Worm (Caenorhabditis elegans) whole organism, L4 larva: Measurements from ENCODE around the gene math-20.
"Not testable (repeated sequence)": the region's sequence is repeated elsewhere in the genome, so short reads cannot be mapped to it uniquely, and the experiment has no call there.

ENCODE experiments used
- F49E8.2 ChIP-seq: sonication (generic microtip); optimal IDR thresholded peaks from 2 replicates; lab custom pipeline; 2016; ENCODE audit warnings: missing compliant biosample characterization, mild to moderate bottlenecking, missing genetic modification characterization, borderline replicate concordance
- ceh-82 ChIP-seq: sonication (generic microtip); optimal IDR thresholded peaks from 2 replicates; lab custom pipeline; 2017; ENCODE audit warnings: missing biosample characterization, missing genetic modification characterization
- daf-8 ChIP-seq: fragments of 200-800 bp; sonication (Bioruptor generic); IDR thresholded peaks from 2 replicates; pipeline ENCODE4 v1.3.6; 2022; ENCODE audit warnings: missing genetic modification characterization, missing compliant biosample characterization
- unc-39 ChIP-seq: sonication (generic microtip); optimal IDR thresholded peaks from 2 replicates; lab custom pipeline; 2017; ENCODE audit warnings: missing biosample characterization, missing genetic modification characterization

DNA sequence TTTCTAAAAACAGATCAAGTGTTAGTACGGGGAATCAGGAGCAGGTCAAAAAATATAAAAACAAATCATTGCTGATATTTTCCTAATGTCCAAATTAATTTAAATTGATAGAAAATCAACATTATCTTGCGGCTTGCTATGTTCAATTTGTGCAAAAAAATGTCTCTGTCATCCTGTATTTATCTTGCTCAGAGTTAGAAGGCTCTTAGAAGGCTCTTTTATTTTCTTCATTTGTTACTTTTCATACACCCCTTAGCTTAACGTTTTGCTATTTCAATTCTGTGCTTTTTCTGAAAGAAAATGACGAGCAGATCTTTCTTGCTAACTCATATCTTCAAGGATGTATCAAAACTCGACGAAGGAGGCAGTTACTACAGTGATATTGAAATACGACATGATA is 2.2 kb downstream of the math-20 start, which contains the start of gene math-19:
- TF ChIP-seq unc-39; F49E8.2 (tag; lab: Kevin White, UChicago); ceh-82; daf-8 (GFP tag; lab: Robert Waterston, UW): not testable (repeated sequence)
